Worm (Caenorhabditis elegans): ENCODE measurements around the gene F42A10.7.
A peak's percentile ranks its signal among the peaks of the same experiment; 100 is the strongest.

The F42A10.7 gene

ce11 chrIII:6149467-6150072 is 28.9 kb downstream of the F42A10.7 start, which contains the start of the genes wht-7 and Y42G9A.1:
wht-7 (minus strand) TSS chrIII:6149597.
Y42G9A.1 (plus strand) TSS chrIII:6149961.
- TF ChIP-seq pqm-1 (tag; optimal IDR thresholded peaks at IDR 0.05) (no peak), elt-2 (tag; optimal IDR thresholded peaks at IDR 0.05) (peak; percentile 31), pag-3 (tag; optimal IDR thresholded peaks at IDR 0.05; ENCODE audit: borderline replicate concordance) (no peak), eyg-1 (tag; optimal IDR thresholded peaks at IDR 0.05) (no peak), C08G9.2 (tag; optimal IDR thresholded peaks at IDR 0.05) (no peak)

DNA sequence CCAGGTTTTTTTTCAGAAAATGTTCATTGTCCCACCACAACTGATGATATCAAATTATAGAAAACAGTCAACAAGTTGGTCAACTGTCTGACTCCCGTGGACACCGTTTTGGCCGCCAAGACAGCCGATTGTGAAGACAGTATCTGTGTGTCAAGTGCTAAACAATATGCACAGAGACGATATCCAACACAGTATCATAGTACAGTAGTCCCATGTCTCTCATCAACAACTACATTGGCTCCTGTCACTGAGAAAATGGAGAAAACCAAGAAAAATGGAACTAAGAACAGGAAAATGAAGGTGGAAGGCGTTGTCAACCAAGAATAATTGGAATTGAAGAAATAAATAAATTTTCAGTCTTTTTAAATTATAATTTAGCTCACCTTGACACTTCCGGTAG is 29.8 kb downstream of the F42A10.7 start:
- TF ChIP-seq ceh-18 (tag; optimal IDR thresholded peaks at IDR 0.05): no peak

DNA sequence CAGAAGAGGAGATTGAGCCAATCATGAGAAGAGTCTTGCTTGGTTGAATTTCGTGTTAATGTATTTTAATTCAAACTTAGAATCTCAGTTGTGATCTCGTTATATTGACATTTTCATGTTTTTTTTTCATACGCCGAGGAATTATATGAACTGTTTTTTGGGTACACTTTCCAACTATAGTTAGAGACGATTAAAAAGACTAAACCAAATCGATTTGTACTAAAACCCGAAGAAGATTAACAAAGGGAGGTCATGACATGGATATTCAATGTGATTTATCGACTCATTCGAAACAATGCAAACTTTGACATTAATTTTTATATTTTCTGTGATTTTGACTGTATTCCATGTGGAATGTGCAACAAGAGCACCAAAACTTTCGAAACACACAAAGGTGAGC is 30.6 kb downstream of the F42A10.7 start, which contains the start of gene Y42G9A.2:
TSS of gene Y42G9A.2 (plus strand) at position 284 of the 400 bp plus-strand sequence.
- TF ChIP-seq pat-9 (tag; optimal IDR thresholded peaks at IDR 0.05) (no peak), unc-55 (GFP tag; optimal IDR thresholded peaks at IDR 0.05) (no peak), madf-2 (tag; optimal IDR thresholded peaks at IDR 0.05) (no peak), hlh-8 (tag; optimal IDR thresholded peaks at IDR 0.05) (no peak), hlh-30 (tag; optimal IDR thresholded peaks at IDR 0.05; ENCODE audit: insufficient read depth) (no peak), ceh-6 (GFP tag; optimal IDR thresholded peaks at IDR 0.05) (no peak), fkh-10 (GFP tag; optimal IDR thresholded peaks at IDR 0.05) (no peak), pqm-1 (tag; optimal IDR thresholded peaks at IDR 0.05) (no peak), ceh-22 (tag; optimal IDR thresholded peaks at IDR 0.05) (no peak), elt-4 (tag; optimal IDR thresholded peaks at IDR 0.05) (no peak), ceh-24 (tag; optimal IDR thresholded peaks at IDR 0.05) (no peak), pros-1 (tag; optimal IDR thresholded peaks at IDR 0.05) (no peak), ceh-45 (GFP tag; IDR thresholded peaks at IDR 0.05) (no peak), T23F11.4 (GFP tag; optimal IDR thresholded peaks at IDR 0.05) (no peak), pax-1 (tag; optimal IDR thresholded peaks at IDR 0.05) (no peak), unc-86 (tag; optimal IDR thresholded peaks at IDR 0.05) (no peak), C08G9.2 (tag; optimal IDR thresholded peaks at IDR 0.05) (no peak), Y22D7AL.16 (tag; optimal IDR thresholded peaks at IDR 0.05) (no peak)

ce11 chrIII:6146797-6147196 is 31.7 kb downstream of the F42A10.7 start:
- TF ChIP-seq tbx-2 (tag; optimal IDR thresholded peaks at IDR 0.05): no peak
- no peak for TF ChIP-seq mec-3 (tag; optimal IDR thresholded peaks at IDR 0.05; ENCODE audit: borderline replicate concordance)
- no peak for TF ChIP-seq ceh-6 (GFP tag; optimal IDR thresholded peaks at IDR 0.05)
- no peak for TF ChIP-seq ttx-3 (tag; optimal IDR thresholded peaks at IDR 0.05)
- TF ChIP-seq unc-3 (GFP tag; conservative IDR thresholded peaks at IDR 0.05): no peak
- no peak for TF ChIP-seq unc-3 (tag; optimal IDR thresholded peaks at IDR 0.05)
- TF ChIP-seq nhr-11 (tag; optimal IDR thresholded peaks at IDR 0.05): no peak
- TF ChIP-seq hlh-8 (tag; optimal IDR thresholded peaks at IDR 0.05): no peak
- no peak for TF ChIP-seq pha-4 (tag; optimal IDR thresholded peaks at IDR 0.05)
- no peak for TF ChIP-seq unc-86 (tag; optimal IDR thresholded peaks at IDR 0.05)
- no peak for TF ChIP-seq fax-1 (tag; optimal IDR thresholded peaks at IDR 0.05)
- TF ChIP-seq ceh-14 (tag; optimal IDR thresholded peaks at IDR 0.05): no peak
- no peak for TF ChIP-seq K02D7.2 (tag; optimal IDR thresholded peaks at IDR 0.05)

DNA sequence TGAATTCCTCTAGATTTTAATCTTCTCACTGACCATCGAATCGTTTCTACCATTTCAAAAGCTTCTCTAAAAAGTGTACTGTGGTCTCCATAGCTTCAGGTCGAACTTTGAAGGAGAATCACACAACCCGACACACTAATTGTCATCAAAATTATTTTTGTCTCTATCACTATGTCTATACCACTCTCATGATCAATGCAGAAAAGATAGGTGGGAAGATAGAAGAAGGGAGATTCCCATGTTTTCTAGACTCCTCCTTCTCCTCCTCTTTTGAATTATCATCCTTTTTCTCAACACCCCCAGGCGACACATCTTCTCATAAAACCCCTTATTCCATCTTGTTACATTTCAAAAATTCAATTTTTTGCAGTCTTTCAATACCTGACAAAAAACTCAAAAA is 32.6 kb downstream of the F42A10.7 start, which contains the start of gene Y42G9A.3:
TSS of gene Y42G9A.3 (plus strand) at position 363 of the 400 bp plus-strand sequence.
- TF ChIP-seq nfya-1 (tag; optimal IDR thresholded peaks at IDR 0.05): no peak

ce11 chrIII:6145309-6145708 is 33.2 kb downstream of the F42A10.7 start:
- TF ChIP-seq ets-4 (tag; optimal IDR thresholded peaks at IDR 0.05) (no peak), F13H6.1 (tag; optimal IDR thresholded peaks at IDR 0.05) (no peak), ahr-1 (tag; optimal IDR thresholded peaks at IDR 0.05) (no peak), Y22D7AL.16 (tag; optimal IDR thresholded peaks at IDR 0.05) (no peak), che-1 (tag; optimal IDR thresholded peaks at IDR 0.05) (no peak), sox-2 (GFP tag; IDR thresholded peaks at IDR 0.05) (no peak), hlh-8 (tag; optimal IDR thresholded peaks at IDR 0.05) (no peak), sdc-2 (tag; optimal IDR thresholded peaks at IDR 0.05) (no peak), sox-4 (tag; optimal IDR thresholded peaks at IDR 0.05) (no peak), ceh-34 (tag; optimal IDR thresholded peaks at IDR 0.05) (no peak), unc-86 (tag; optimal IDR thresholded peaks at IDR 0.05) (no peak), ttx-3 (tag; optimal IDR thresholded peaks at IDR 0.05) (no peak), ceh-31 (tag; optimal IDR thresholded peaks at IDR 0.05) (no peak), fkh-10 (GFP tag; optimal IDR thresholded peaks at IDR 0.05) (no peak), ceh-22 (tag; optimal IDR thresholded peaks at IDR 0.05) (no peak)
